Worm (Caenorhabditis elegans): ENCODE results near the gene F43E2.6.

- TF ChIP-seq W03F9.2 (tag; optimal IDR thresholded peaks at IDR 0.05): no peak
- TF ChIP-seq him-1 (tag; optimal IDR thresholded peaks at IDR 0.05): no peak
These were observed 51.2 kb downstream of the F43E2.6 start, which contains the start of gene F21D12.2 for ce11 chrII:7317468-7317867.

Measured in whole organism, L4/young adult.